Fruit fly (Drosophila melanogaster) whole organism, embryonic: ENCODE data around the gene Acn.
A peak's percentile ranks its signal among the peaks of the same experiment; 100 is the strongest.

ENCODE experiments used
- C15 ChIP-seq: fragments of 200-800 bp; sonication (Bioruptor generic); IDR thresholded peaks from 3 replicates; pipeline ENCODE4 v1.3.6; 2022; ENCODE audit warnings: missing biosample characterization, missing genetic modification characterization
- CG10565 ChIP-seq: fragments of 200-800 bp; sonication (Bioruptor generic); optimal IDR thresholded peaks from 3 replicates; lab custom pipeline; 2016; ENCODE audit warnings: missing biosample characterization, mild to moderate bottlenecking, missing genetic modification characterization
- CG11398 ChIP-seq: fragments of 200-800 bp; sonication (Bioruptor generic); optimal IDR thresholded peaks from 2 replicates; lab custom pipeline; 2016; ENCODE audit warnings: missing biosample characterization, missing genetic modification characterization
- CG11696 ChIP-seq: fragments of 200-800 bp; sonication (Bioruptor generic); IDR thresholded peaks from 2 replicates; pipeline ENCODE4 v1.3.6; 2022; ENCODE audit warnings: missing biosample characterization, missing genetic modification characterization
- CG13123 ChIP-seq: fragments of 200-800 bp; sonication (Bioruptor generic); optimal IDR thresholded peaks from 2 replicates; lab custom pipeline; 2016; ENCODE audit warnings: missing biosample characterization, missing genetic modification characterization
- CG14050 ChIP-seq: fragments of 200-800 bp; sonication (Bioruptor generic); IDR thresholded peaks from 3 replicates; pipeline ENCODE4 v1.3.6; 2022; ENCODE audit warnings: missing biosample characterization, missing genetic modification characterization
- CG17912 ChIP-seq: fragments of 200-800 bp; sonication (Bioruptor generic); optimal IDR thresholded peaks from 2 replicates; lab custom pipeline; 2018; ENCODE audit warnings: missing biosample characterization, mild to moderate bottlenecking, missing genetic modification characterization
- CG18599 ChIP-seq: fragments of 200-800 bp; sonication (Bioruptor generic); optimal IDR thresholded peaks from 3 replicates; lab custom pipeline; 2017; ENCODE audit warnings: missing biosample characterization, missing genetic modification characterization, mild to moderate bottlenecking, moderate library complexity, missing genetic modification reagents
- CG2199 ChIP-seq: fragments of 200-800 bp; sonication (Bioruptor generic); IDR thresholded peaks from 3 replicates; pipeline ENCODE4 v1.3.6; 2022; ENCODE audit warnings: missing biosample characterization, missing genetic modification characterization
- CG2889 ChIP-seq: fragments of 200-800 bp; sonication (Bioruptor generic); IDR thresholded peaks from 3 replicates; pipeline ENCODE4 v1.3.6; 2022; ENCODE audit warnings: missing biosample characterization, missing genetic modification characterization
- CG32532 ChIP-seq: fragments of 200-800 bp; sonication (Bioruptor generic); IDR thresholded peaks from 2 replicates; pipeline ENCODE4 v1.3.6; 2022; ENCODE audit warnings: missing biosample characterization, missing genetic modification characterization
- CG32767 ChIP-seq: fragments of 200-800 bp; sonication (Bioruptor generic); IDR thresholded peaks from 2 replicates; pipeline ENCODE4 v1.3.6; 2022; ENCODE audit warnings: missing biosample characterization, missing genetic modification characterization
- CG33213 ChIP-seq: fragments of 200-800 bp; sonication (Bioruptor generic); optimal IDR thresholded peaks from 3 replicates; lab custom pipeline; 2016; ENCODE audit warnings: missing biosample characterization, missing genetic modification characterization
- CG3407 ChIP-seq: fragments of 200-800 bp; sonication (Bioruptor generic); optimal IDR thresholded peaks from 2 replicates; lab custom pipeline; 2018; ENCODE audit warnings: missing biosample characterization, mild to moderate bottlenecking, missing genetic modification characterization
- CG34376 ChIP-seq: fragments of 200-800 bp; sonication (Bioruptor generic); optimal IDR thresholded peaks from 2 replicates; lab custom pipeline; 2018; ENCODE audit warnings: missing biosample characterization, mild to moderate bottlenecking, missing genetic modification characterization
- CG7786 ChIP-seq: fragments of 200-800 bp; sonication (Bioruptor generic); optimal IDR thresholded peaks from 2 replicates; lab custom pipeline; 2016; ENCODE audit warnings: missing biosample characterization, missing genetic modification characterization
- CG7928 ChIP-seq: fragments of 200-800 bp; sonication (Bioruptor generic); optimal IDR thresholded peaks from 2 replicates; lab custom pipeline; 2017; ENCODE audit warnings: missing biosample characterization, mild to moderate bottlenecking, missing genetic modification characterization
- CG8089 ChIP-seq: fragments of 200-800 bp; sonication (Bioruptor generic); optimal IDR thresholded peaks from 3 replicates; lab custom pipeline; 2016; ENCODE audit warnings: missing biosample characterization, missing genetic modification characterization
- CG8281 ChIP-seq: fragments of 200-800 bp; sonication (Bioruptor generic); optimal IDR thresholded peaks from 2 replicates; lab custom pipeline; 2018; ENCODE audit warnings: missing biosample characterization, mild to moderate bottlenecking, missing genetic modification characterization, moderate library complexity
- E2f1 ChIP-seq: fragments of 200-800 bp; sonication (Bioruptor generic); IDR thresholded peaks from 2 replicates; pipeline ENCODE4 v1.3.6; 2022; ENCODE audit warnings: missing biosample characterization, missing genetic modification characterization
- HLHmδ ChIP-seq: fragments of 200-800 bp; sonication (Bioruptor generic); optimal IDR thresholded peaks from 2 replicates; lab custom pipeline; 2018; ENCODE audit warnings: missing biosample characterization, mild to moderate bottlenecking, missing genetic modification characterization, moderate library complexity
- Jarid2 ChIP-seq: fragments of 200-800 bp; sonication (Bioruptor generic); optimal IDR thresholded peaks from 3 replicates; lab custom pipeline; 2017; ENCODE audit warnings: mild to moderate bottlenecking, missing biosample characterization, missing genetic modification reagents, missing genetic modification characterization
- Max ChIP-seq: fragments of 200-800 bp; sonication (Bioruptor generic); optimal IDR thresholded peaks from 2 replicates; lab custom pipeline; 2016; ENCODE audit warnings: missing biosample characterization, mild to moderate bottlenecking, missing genetic modification characterization
- NFAT ChIP-seq: fragments of 200-800 bp; sonication (Bioruptor generic); IDR thresholded peaks from 2 replicates; pipeline ENCODE4 v1.3.6; 2022; ENCODE audit warnings: missing biosample characterization, missing genetic modification characterization
- Pdp1 ChIP-seq, 2 experiments: fragments of 200-800 bp; sonication (Bioruptor generic); optimal IDR thresholded peaks; 3 replicates each; lab custom pipeline; 2016; ENCODE audit warnings: missing biosample characterization in 2 of 2, missing genetic modification characterization in 2 of 2, mild to moderate bottlenecking in 1 of 2, moderate library complexity in 1 of 2
- Side ChIP-seq: fragments of 200-800 bp; sonication (Bioruptor generic); optimal IDR thresholded peaks from 2 replicates; lab custom pipeline; 2016; ENCODE audit warnings: missing biosample characterization, missing genetic modification characterization
- YL-1 ChIP-seq: fragments of 200-800 bp; sonication (Bioruptor generic); optimal IDR thresholded peaks from 3 replicates; lab custom pipeline; 2017; ENCODE audit warnings: missing biosample characterization, mild to moderate bottlenecking, missing genetic modification characterization
- al ChIP-seq: fragments of 200-800 bp; sonication (Bioruptor generic); IDR thresholded peaks from 2 replicates; pipeline ENCODE4 v1.3.6; 2022; ENCODE audit warnings: missing biosample characterization, missing genetic modification characterization
- ara ChIP-seq: fragments of 200-800 bp; sonication (Bioruptor generic); IDR thresholded peaks from 2 replicates; pipeline ENCODE4 v1.3.6; 2022; ENCODE audit warnings: missing biosample characterization, missing genetic modification characterization
- bcd ChIP-seq: fragments of 200-800 bp; sonication (Bioruptor generic); optimal IDR thresholded peaks from 2 replicates; lab custom pipeline; 2017; ENCODE audit warnings: missing biosample characterization, mild to moderate bottlenecking, missing genetic modification characterization
- caup ChIP-seq: fragments of 200-800 bp; sonication (Bioruptor generic); optimal IDR thresholded peaks from 3 replicates; lab custom pipeline; 2017; ENCODE audit warnings: missing biosample characterization, mild to moderate bottlenecking, missing genetic modification characterization, moderate library complexity; ENCODE audit not compliant: severe bottlenecking
- dysf ChIP-seq: fragments of 200-800 bp; sonication (Bioruptor generic); IDR thresholded peaks from 3 replicates; pipeline ENCODE4 v1.3.6; 2022; ENCODE audit warnings: missing biosample characterization, missing genetic modification characterization
- emc ChIP-seq: fragments of 200-800 bp; sonication (Bioruptor generic); optimal IDR thresholded peaks from 2 replicates; lab custom pipeline; 2016; ENCODE audit warnings: missing biosample characterization, missing genetic modification characterization
- eve ChIP-seq, 2 experiments: fragments of >200 bp; optimal IDR thresholded peaks; 2 replicates each; lab custom pipeline; 2017; ENCODE audit warnings: missing biosample characterization in 2 of 2, missing genetic modification characterization in 2 of 2
- exex ChIP-seq: fragments of 200-800 bp; sonication (Bioruptor generic); optimal IDR thresholded peaks from 4 replicates; lab custom pipeline; 2018; ENCODE audit warnings: missing biosample characterization, mild to moderate bottlenecking, missing genetic modification characterization, moderate library complexity
- ftz-f1 ChIP-seq: fragments of 200-800 bp; sonication (Bioruptor generic); optimal IDR thresholded peaks from 2 replicates; lab custom pipeline; 2016; ENCODE audit warnings: missing biosample characterization, missing genetic modification characterization
- kni ChIP-seq: fragments of 200-800 bp; sonication (Bioruptor generic); optimal IDR thresholded peaks from 3 replicates; lab custom pipeline; 2017; ENCODE audit warnings: mild to moderate bottlenecking, missing biosample characterization, missing genetic modification reagents, missing genetic modification characterization
- knrl ChIP-seq: fragments of 200-800 bp; sonication (Bioruptor generic); IDR thresholded peaks from 3 replicates; pipeline ENCODE4 v1.3.6; 2022; ENCODE audit warnings: missing biosample characterization, missing genetic modification characterization; ENCODE audit not compliant: partially characterized antibody
- maf-S ChIP-seq: fragments of 200-800 bp; sonication (Bioruptor generic); optimal IDR thresholded peaks from 2 replicates; lab custom pipeline; 2016; ENCODE audit warnings: missing biosample characterization, missing genetic modification characterization
- pb ChIP-seq: fragments of 200-800 bp; sonication (Bioruptor generic); optimal IDR thresholded peaks from 3 replicates; lab custom pipeline; 2016; ENCODE audit warnings: missing biosample characterization, missing genetic modification characterization
- rib ChIP-seq: fragments of 200-800 bp; sonication (Bioruptor generic); IDR thresholded peaks from 2 replicates; pipeline ENCODE4 v1.3.6; 2022; ENCODE audit warnings: missing biosample characterization, missing genetic modification characterization
- sc ChIP-seq, 3 experiments: fragments of >200 bp in 2 of 3; fragments of 200-800 bp in 1 of 3; sonication (Bioruptor generic) in 1 of 3; optimal IDR thresholded peaks; 2 replicates in 2 of 3; 3 replicates in 1 of 3; lab custom pipeline; 2017; ENCODE audit warnings: mild to moderate bottlenecking in 1 of 3, missing biosample characterization in 1 of 3, missing genetic modification characterization in 1 of 3, missing genetic modification reagents in 1 of 3
- scrt ChIP-seq: fragments of 200-800 bp; sonication (Bioruptor generic); optimal IDR thresholded peaks from 2 replicates; lab custom pipeline; 2018; ENCODE audit warnings: missing biosample characterization, mild to moderate bottlenecking, missing genetic modification characterization, moderate library complexity
- trh ChIP-seq: fragments of 200-800 bp; sonication (Bioruptor generic); optimal IDR thresholded peaks from 2 replicates; lab custom pipeline; 2016; ENCODE audit warnings: missing biosample characterization, missing genetic modification characterization
- tup ChIP-seq: fragments of 200-800 bp; sonication (Bioruptor generic); optimal IDR thresholded peaks from 2 replicates; lab custom pipeline; 2016; ENCODE audit warnings: missing biosample characterization, mild to moderate bottlenecking, missing genetic modification characterization, moderate library complexity
- wdn ChIP-seq: fragments of 200-800 bp; sonication (Bioruptor generic); IDR thresholded peaks from 2 replicates; pipeline ENCODE4 v1.3.6; 2022; ENCODE audit warnings: missing biosample characterization, missing genetic modification characterization
- zen2 ChIP-seq: fragments of 200-800 bp; sonication (Bioruptor generic); IDR thresholded peaks from 3 replicates; pipeline ENCODE4 v1.3.6; 2022; ENCODE audit warnings: missing biosample characterization, missing genetic modification characterization; ENCODE audit not compliant: partially characterized antibody

Acn gene

dm6 chr2L:19021278-19022220 lies 23.6 kb upstream of the Acn start (continued):
- TF ChIP-seq Jarid2 (GFP tag; lab: Kevin White, UChicago), result peak; percentile 41
- peak; percentile 74 for TF ChIP-seq caup
- TF ChIP-seq knrl (GFP tag; lab: Robert Waterston, UW), result no peak
- peak; percentile 38; the same call in 1 of the 3 replicates for TF ChIP-seq CG2889 (GFP tag; lab: Robert Waterston, UW)
- peak; percentile 39 for TF ChIP-seq CG8281
- peak; percentile 47; the same call in 1 of the 2 replicates for TF ChIP-seq wdn (GFP tag; lab: Robert Waterston, UW)
- peak; percentile 8 for TF ChIP-seq YL-1 (GFP tag; lab: Kevin White, UChicago)
- peak; percentile 30 for TF ChIP-seq exex (tag; lab: Kevin White, UChicago)
- TF ChIP-seq Pdp1 (GFP tag; optimal IDR thresholded peaks at IDR 0.05; lab: Kevin White, UChicago), result peak in 1 of 2 experiments; percentile 41
- TF ChIP-seq CG8089 (GFP tag; lab: Kevin White, UChicago), result peak; percentile 13
- no peak for TF ChIP-seq eve (GFP tag; optimal IDR thresholded peaks at IDR 0.05; lab: Kevin White, UChicago)
- no peak; the same call in 1 of the 2 replicates for TF ChIP-seq rib
- peak; percentile 91 for TF ChIP-seq CG18599 (GFP tag; lab: Kevin White, UChicago)
- peak; percentile 44; the same call in 1 of the 2 replicates for TF ChIP-seq E2f1 (GFP tag; lab: Robert Waterston, UW)
- TF ChIP-seq ara (GFP tag; lab: Robert Waterston, UW), result peak; percentile 49; the same call in 1 of the 2 replicates
- TF ChIP-seq CG32767 (GFP tag; lab: Robert Waterston, UW), result peak; percentile 74; the same call in 1 of the 2 replicates
- TF ChIP-seq HLHmδ (GFP tag; lab: Kevin White, UChicago), result no peak
- TF ChIP-seq CG14050, result peak; percentile 64
- TF ChIP-seq scrt (GFP tag; lab: Kevin White, UChicago), result peak; percentile 72
- peak; percentile 58 for TF ChIP-seq CG3407
- no peak for TF ChIP-seq sc (optimal IDR thresholded peaks at IDR 0.05; lab: Kevin White, UChicago)
- peak; percentile 80 for TF ChIP-seq sc (GFP tag; optimal IDR thresholded peaks at IDR 0.05; lab: Kevin White, UChicago)
- TF ChIP-seq CG33213 (GFP tag; lab: Kevin White, UChicago), result no peak
- TF ChIP-seq CG7928, result peak; percentile 26
- no peak for TF ChIP-seq CG11398 (GFP tag; lab: Kevin White, UChicago)
- TF ChIP-seq emc, result no peak
- TF ChIP-seq ftz-f1 (GFP tag; lab: Kevin White, UChicago), result no peak
- peak; percentile 60 for TF ChIP-seq Max
- peak; percentile 70 for TF ChIP-seq bcd (GFP tag; lab: Kevin White, UChicago)
- TF ChIP-seq CG10565 (GFP tag; lab: Kevin White, UChicago), result no peak
- peak; percentile 80 for TF ChIP-seq CG34376 (GFP tag; lab: Kevin White, UChicago)
- TF ChIP-seq pb (GFP tag; lab: Kevin White, UChicago), result no peak
- TF ChIP-seq CG7786 (GFP tag; lab: Kevin White, UChicago), result no peak
- 0 out of 2 replicates have a peak, but pooled peaks have one; percentile 21 for TF ChIP-seq NFAT
- TF ChIP-seq CG13123 (GFP tag; lab: Kevin White, UChicago), result peak; percentile 13
- TF ChIP-seq CG2199, result 0 out of 3 replicates have a peak, but pooled peaks have one; percentile 43
- TF ChIP-seq dysf (GFP tag; lab: Robert Waterston, UW), result peak; percentile 87
- TF ChIP-seq CG32532 (GFP tag; lab: Robert Waterston, UW), result peak; percentile 52
- TF ChIP-seq Side (GFP tag; lab: Kevin White, UChicago), result no peak
- no peak for TF ChIP-seq zen2
- TF ChIP-seq al (GFP tag; lab: Robert Waterston, UW), result no peak
- no peak for TF ChIP-seq kni (GFP tag; lab: Kevin White, UChicago)
- no peak for TF ChIP-seq C15
- TF ChIP-seq trh (GFP tag; lab: Kevin White, UChicago), result no peak
- no peak for TF ChIP-seq CG17912 (GFP tag; lab: Kevin White, UChicago)
- TF ChIP-seq CG11696 (GFP tag; lab: Robert Waterston, UW), result no peak
- no peak for TF ChIP-seq maf-S (GFP tag; lab: Kevin White, UChicago)
- no peak for TF ChIP-seq tup (GFP tag; lab: Kevin White, UChicago)
